Fruit fly (Drosophila melanogaster) whole organism, embryonic: ENCODE data around the gene CG14984.

Source experiments
- Antp ChIP-seq: fragments of 200-800 bp; sonication (Bioruptor generic); optimal IDR thresholded peaks from 3 replicates; lab custom pipeline; 2016; ENCODE audit warnings: missing biosample characterization, missing genetic modification characterization
- B-H2 ChIP-seq: fragments of 200-800 bp; sonication (Bioruptor generic); optimal IDR thresholded peaks from 2 replicates; lab custom pipeline; 2018; ENCODE audit warnings: missing biosample characterization, mild to moderate bottlenecking, missing genetic modification characterization
- CG10543 ChIP-seq: fragments of 200-800 bp; sonication (Bioruptor generic); optimal IDR thresholded peaks from 3 replicates; lab custom pipeline; 2017; ENCODE audit warnings: missing biosample characterization, mild to moderate bottlenecking, missing genetic modification characterization, moderate library complexity
- CG11085 ChIP-seq: fragments of 200-800 bp; sonication (Bioruptor generic); IDR thresholded peaks from 2 replicates; pipeline ENCODE4 v1.3.6; 2022; ENCODE audit warnings: missing biosample characterization, missing genetic modification characterization
- CG12744 ChIP-seq: fragments of 200-800 bp; sonication (Bioruptor generic); optimal IDR thresholded peaks from 2 replicates; lab custom pipeline; 2016; ENCODE audit warnings: missing biosample characterization, missing genetic modification characterization
- CG12769 ChIP-seq: fragments of 200-800 bp; sonication (Bioruptor generic); optimal IDR thresholded peaks from 2 replicates; lab custom pipeline; 2019; ENCODE audit warnings: missing biosample characterization, mild to moderate bottlenecking, missing genetic modification characterization, moderate library complexity
- CG14441 ChIP-seq: fragments of 200-800 bp; sonication (Bioruptor generic); IDR thresholded peaks from 2 replicates; pipeline ENCODE4 v1.3.6; 2022; ENCODE audit warnings: missing biosample characterization, missing genetic modification characterization
- CG15514 ChIP-seq: fragments of 200-800 bp; sonication (Bioruptor generic); optimal IDR thresholded peaks from 3 replicates; lab custom pipeline; 2017; ENCODE audit warnings: missing biosample characterization, missing genetic modification characterization, mild to moderate bottlenecking, moderate library complexity, missing genetic modification reagents
- CG1602 ChIP-seq: fragments of 200-800 bp; sonication (Bioruptor generic); optimal IDR thresholded peaks from 3 replicates; lab custom pipeline; 2016; ENCODE audit warnings: missing biosample characterization, missing genetic modification characterization
- CG18599 ChIP-seq: fragments of 200-800 bp; sonication (Bioruptor generic); optimal IDR thresholded peaks from 3 replicates; lab custom pipeline; 2017; ENCODE audit warnings: missing biosample characterization, missing genetic modification characterization, mild to moderate bottlenecking, moderate library complexity, missing genetic modification reagents
- CG2120 ChIP-seq: fragments of 200-800 bp; sonication (Bioruptor generic); optimal IDR thresholded peaks from 3 replicates; lab custom pipeline; 2016; ENCODE audit warnings: missing biosample characterization, missing genetic modification characterization
- CG2199 ChIP-seq: fragments of 200-800 bp; sonication (Bioruptor generic); IDR thresholded peaks from 3 replicates; pipeline ENCODE4 v1.3.6; 2022; ENCODE audit warnings: missing biosample characterization, missing genetic modification characterization
- CG2678 ChIP-seq: fragments of 200-800 bp; sonication (Bioruptor generic); optimal IDR thresholded peaks from 3 replicates; lab custom pipeline; 2019; ENCODE audit warnings: missing biosample characterization, mild to moderate bottlenecking, missing genetic modification characterization, moderate library complexity
- CG3065 ChIP-seq: fragments of 200-800 bp; sonication (Bioruptor generic); optimal IDR thresholded peaks from 2 replicates; lab custom pipeline; 2016; ENCODE audit warnings: missing biosample characterization, missing genetic modification characterization
- CG3281 ChIP-seq: fragments of 200-800 bp; sonication (Bioruptor generic); optimal IDR thresholded peaks from 3 replicates; lab custom pipeline; 2017; ENCODE audit warnings: missing biosample characterization, mild to moderate bottlenecking, missing genetic modification characterization
- CG34224 ChIP-seq: fragments of 200-800 bp; sonication (Bioruptor generic); IDR thresholded peaks from 3 replicates; pipeline ENCODE4 v1.3.6; 2022; ENCODE audit warnings: missing biosample characterization, missing genetic modification characterization; ENCODE audit not compliant: partially characterized antibody
- CG4360 ChIP-seq: fragments of 200-800 bp; sonication (Bioruptor generic); IDR thresholded peaks from 2 replicates; pipeline ENCODE4 v1.3.6; 2022; ENCODE audit warnings: missing biosample characterization, missing genetic modification characterization
- CG6654 ChIP-seq: fragments of 200-800 bp; sonication (Bioruptor generic); optimal IDR thresholded peaks from 2 replicates; lab custom pipeline; 2017; ENCODE audit warnings: missing biosample characterization, mild to moderate bottlenecking, missing genetic modification characterization
- CG6765 ChIP-seq: fragments of 200-800 bp; sonication (Bioruptor generic); optimal IDR thresholded peaks from 3 replicates; lab custom pipeline; 2017; ENCODE audit warnings: missing biosample characterization, mild to moderate bottlenecking, missing genetic modification characterization
- CG8290 ChIP-seq, 3 experiments: fragments of 200-800 bp; sonication (Bioruptor generic); optimal IDR thresholded peaks; 2 replicates each; lab custom pipeline; 2016 to 2019; ENCODE audit warnings: missing biosample characterization in 3 of 3, missing genetic modification characterization in 3 of 3, mild to moderate bottlenecking in 2 of 3, moderate library complexity in 1 of 3
- CG8765 ChIP-seq: fragments of 200-800 bp; sonication (Bioruptor generic); IDR thresholded peaks from 2 replicates; pipeline ENCODE4 v1.3.6; 2022; ENCODE audit warnings: missing biosample characterization, missing genetic modification characterization
- Dp ChIP-seq: fragments of 200-800 bp; sonication (Bioruptor generic); optimal IDR thresholded peaks from 2 replicates; lab custom pipeline; 2018; ENCODE audit warnings: missing biosample characterization, mild to moderate bottlenecking, missing genetic modification characterization, moderate library complexity
- Fer1 ChIP-seq: fragments of 200-800 bp; sonication (Bioruptor generic); optimal IDR thresholded peaks from 2 replicates; lab custom pipeline; 2017; ENCODE audit warnings: missing biosample characterization, mild to moderate bottlenecking, missing genetic modification characterization
- Fer3 ChIP-seq: fragments of 200-800 bp; sonication (Bioruptor generic); optimal IDR thresholded peaks from 2 replicates; lab custom pipeline; 2018; ENCODE audit warnings: missing biosample characterization, mild to moderate bottlenecking, missing genetic modification characterization, moderate library complexity
- Hmr ChIP-seq: fragments of 200-800 bp; sonication (Bioruptor generic); optimal IDR thresholded peaks from 3 replicates; lab custom pipeline; 2017; ENCODE audit warnings: mild to moderate bottlenecking, missing biosample characterization, missing genetic modification reagents, missing genetic modification characterization
- Hr78 ChIP-seq, 2 experiments: fragments of 200-800 bp in 1 of 2; fragments of >200 bp in 1 of 2; sonication (Bioruptor generic) in 1 of 2; optimal IDR thresholded peaks; 2 replicates each; lab custom pipeline; 2017 to 2019; ENCODE audit warnings: missing biosample characterization in 2 of 2, missing genetic modification characterization in 2 of 2, mild to moderate bottlenecking in 1 of 2, moderate library complexity in 1 of 2
- Mad ChIP-seq: fragments of 200-800 bp; sonication (Bioruptor generic); optimal IDR thresholded peaks from 2 replicates; lab custom pipeline; 2016; ENCODE audit warnings: missing biosample characterization, missing genetic modification characterization
- Sry-β ChIP-seq: fragments of 200-800 bp; sonication (Bioruptor generic); optimal IDR thresholded peaks from 2 replicates; lab custom pipeline; 2018; ENCODE audit warnings: missing biosample characterization, mild to moderate bottlenecking, missing genetic modification characterization, moderate library complexity
- YL-1 ChIP-seq: fragments of 200-800 bp; sonication (Bioruptor generic); optimal IDR thresholded peaks from 3 replicates; lab custom pipeline; 2017; ENCODE audit warnings: missing biosample characterization, mild to moderate bottlenecking, missing genetic modification characterization
- caup ChIP-seq: fragments of 200-800 bp; sonication (Bioruptor generic); optimal IDR thresholded peaks from 3 replicates; lab custom pipeline; 2017; ENCODE audit warnings: missing biosample characterization, mild to moderate bottlenecking, missing genetic modification characterization, moderate library complexity; ENCODE audit not compliant: severe bottlenecking
- cwo ChIP-seq: fragments of 200-800 bp; sonication (Bioruptor generic); optimal IDR thresholded peaks from 3 replicates; lab custom pipeline; 2017; ENCODE audit warnings: missing biosample characterization, missing genetic modification characterization, mild to moderate bottlenecking, moderate library complexity, missing genetic modification reagents
- ems ChIP-seq: fragments of 200-800 bp; sonication (Bioruptor generic); optimal IDR thresholded peaks from 3 replicates; lab custom pipeline; 2016; ENCODE audit warnings: missing biosample characterization, missing genetic modification characterization
- eyg ChIP-seq: fragments of 200-800 bp; sonication (Bioruptor generic); optimal IDR thresholded peaks from 3 replicates; lab custom pipeline; 2016; ENCODE audit warnings: missing biosample characterization, missing genetic modification characterization
- fd3F ChIP-seq: fragments of 200-800 bp; sonication (Bioruptor generic); optimal IDR thresholded peaks from 2 replicates; lab custom pipeline; 2018; ENCODE audit warnings: missing biosample characterization, mild to moderate bottlenecking, missing genetic modification characterization, moderate library complexity
- fd96Cb ChIP-seq: fragments of 200-800 bp; sonication (Bioruptor generic); optimal IDR thresholded peaks from 2 replicates; lab custom pipeline; 2018; ENCODE audit warnings: missing biosample characterization, mild to moderate bottlenecking, missing genetic modification characterization, moderate library complexity
- ftz-f1 ChIP-seq: fragments of 200-800 bp; sonication (Bioruptor generic); optimal IDR thresholded peaks from 2 replicates; lab custom pipeline; 2016; ENCODE audit warnings: missing biosample characterization, missing genetic modification characterization
- her ChIP-seq: fragments of 200-800 bp; sonication (Bioruptor generic); optimal IDR thresholded peaks from 2 replicates; lab custom pipeline; 2016; ENCODE audit warnings: missing biosample characterization, missing genetic modification characterization
- hkb ChIP-seq, 2 experiments: fragments of 200-800 bp in 1 of 2; fragments of >200 bp in 1 of 2; sonication (Bioruptor generic) in 1 of 2; IDR thresholded peaks in 1 of 2; optimal IDR thresholded peaks in 1 of 2; 2 replicates each; pipeline versions ENCODE4 v1.3.6 to Lab custom; 2017 to 2022; ENCODE audit warnings: missing biosample characterization in 1 of 2, missing genetic modification characterization in 1 of 2
- lab ChIP-seq: fragments of 200-800 bp; sonication (Bioruptor generic); optimal IDR thresholded peaks from 3 replicates; lab custom pipeline; 2017; ENCODE audit warnings: missing biosample characterization, missing genetic modification characterization, mild to moderate bottlenecking, moderate library complexity, missing genetic modification reagents
- nerfin-2 ChIP-seq: fragments of 200-800 bp; sonication (Bioruptor generic); IDR thresholded peaks from 2 replicates; pipeline ENCODE4 v1.3.6; 2022; ENCODE audit warnings: missing biosample characterization, missing genetic modification characterization; ENCODE audit not compliant: partially characterized antibody
- schlank ChIP-seq: fragments of 200-800 bp; sonication (Bioruptor generic); optimal IDR thresholded peaks from 2 replicates; lab custom pipeline; 2018; ENCODE audit warnings: missing biosample characterization, mild to moderate bottlenecking, missing genetic modification characterization
- sd ChIP-seq: fragments of 200-800 bp; sonication (Bioruptor generic); optimal IDR thresholded peaks from 3 replicates; lab custom pipeline; 2018; ENCODE audit warnings: missing biosample characterization, mild to moderate bottlenecking, missing genetic modification characterization, moderate library complexity
- sens ChIP-seq: fragments of 200-800 bp; sonication (Bioruptor generic); peaks from one replicate; lab custom pipeline; 2016; ENCODE audit warnings: missing biosample characterization, missing genetic modification characterization
- shn ChIP-seq: fragments of 200-800 bp; sonication (Bioruptor generic); optimal IDR thresholded peaks from 3 replicates; lab custom pipeline; 2016; ENCODE audit warnings: missing biosample characterization, missing genetic modification characterization
- so ChIP-seq: fragments of 200-800 bp; sonication (Bioruptor generic); IDR thresholded peaks from 3 replicates; pipeline ENCODE4 v1.3.6; 2022; ENCODE audit warnings: missing biosample characterization, missing genetic modification characterization
- tx ChIP-seq: fragments of 200-800 bp; sonication (Bioruptor generic); optimal IDR thresholded peaks from 2 replicates; lab custom pipeline; 2016; ENCODE audit warnings: missing biosample characterization, missing genetic modification characterization
- wor ChIP-seq: fragments of 200-800 bp; sonication (Bioruptor generic); IDR thresholded peaks from 2 replicates; pipeline ENCODE4 v1.3.6; 2022; ENCODE audit warnings: missing biosample characterization, missing genetic modification characterization

The CG14984 gene

DNA sequence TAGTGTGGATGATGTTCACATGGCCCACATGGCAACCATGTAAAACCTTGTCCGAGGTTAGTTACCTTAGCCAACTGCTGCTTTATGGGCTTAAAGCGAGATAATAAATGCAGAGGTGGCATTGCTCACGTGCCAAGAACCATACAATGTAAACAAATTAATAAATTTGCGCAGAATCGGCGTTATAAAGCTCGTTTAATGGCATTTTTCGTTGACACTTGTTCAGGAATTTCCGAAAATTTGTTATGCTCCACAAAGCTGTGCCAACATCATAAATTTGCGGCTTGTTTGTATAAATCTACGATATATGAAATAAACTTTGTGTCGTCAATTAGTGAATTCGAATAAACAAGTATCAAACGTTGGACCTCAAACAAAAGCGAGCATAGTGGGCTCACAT, 20.6 kb downstream of the CG14984 start:
- peak; percentile 15 for TF ChIP-seq schlank
- TF ChIP-seq ems (GFP tag; lab: Kevin White, UChicago), result no peak
- no peak for TF ChIP-seq wor (GFP tag; lab: Robert Waterston, UW)
- TF ChIP-seq sens (GFP tag; lab: Kevin White, UChicago), result peak; percentile 42
- no peak for TF ChIP-seq CG34224 (GFP tag; lab: Robert Waterston, UW)
- peak; percentile 38 for TF ChIP-seq lab (GFP tag; lab: Kevin White, UChicago)
- no peak for TF ChIP-seq CG1602 (GFP tag; lab: Kevin White, UChicago)
- peak; percentile 41 for TF ChIP-seq CG6765 (GFP tag; lab: Kevin White, UChicago)
- TF ChIP-seq CG2678, result peak; percentile 14
- TF ChIP-seq Antp (GFP tag; lab: Kevin White, UChicago), result no peak
- TF ChIP-seq YL-1 (GFP tag; lab: Kevin White, UChicago), result no peak
- no peak for TF ChIP-seq her
- TF ChIP-seq sd, result peak; percentile 91
- TF ChIP-seq ftz-f1, result no peak
- TF ChIP-seq CG6654 (GFP tag; lab: Kevin White, UChicago), result no peak
- no peak for TF ChIP-seq nerfin-2 (GFP tag; lab: Robert Waterston, UW)
- TF ChIP-seq CG3281 (GFP tag; lab: Kevin White, UChicago), result no peak
- no peak for TF ChIP-seq tx
- TF ChIP-seq shn (GFP tag; lab: Kevin White, UChicago), result no peak
- TF ChIP-seq B-H2 (GFP tag; lab: Kevin White, UChicago), result peak; percentile 24
- TF ChIP-seq Dp (GFP tag; lab: Kevin White, UChicago), result no peak
- TF ChIP-seq CG10543 (GFP tag; lab: Kevin White, UChicago), result peak; percentile 6
- TF ChIP-seq fd3F (GFP tag; lab: Kevin White, UChicago), result peak; percentile 0
- TF ChIP-seq cwo, result peak; percentile 64
- no peak for TF ChIP-seq CG11085 (GFP tag; lab: Robert Waterston, UW)
- TF ChIP-seq CG14441, result no peak
- no peak for TF ChIP-seq CG8290 (GFP tag; optimal IDR thresholded peaks at IDR 0.05; lab: Kevin White, UChicago)
- TF ChIP-seq CG8290 (tag; optimal IDR thresholded peaks at IDR 0.05; lab: Kevin White, UChicago), result peak in 1 of 2 experiments; percentile 14
- TF ChIP-seq Hmr (GFP tag; lab: Kevin White, UChicago), result peak; percentile 52
- TF ChIP-seq CG18599 (GFP tag; lab: Kevin White, UChicago), result peak; percentile 51
- TF ChIP-seq eyg (GFP tag; lab: Kevin White, UChicago), result no peak
- no peak for TF ChIP-seq Sry-β (GFP tag; lab: Kevin White, UChicago)
- no peak for TF ChIP-seq CG2199 (GFP tag; lab: Robert Waterston, UW)
- no peak for TF ChIP-seq CG3065 (GFP tag; lab: Kevin White, UChicago)
- TF ChIP-seq fd96Cb (tag; lab: Kevin White, UChicago), result no peak
- peak; percentile 19 for TF ChIP-seq CG15514 (GFP tag; lab: Kevin White, UChicago)
- TF ChIP-seq so (GFP tag; lab: Robert Waterston, UW), result no peak
- no peak for TF ChIP-seq Hr78 (GFP tag; optimal IDR thresholded peaks at IDR 0.05; lab: Kevin White, UChicago)
- peak; percentile 25 for TF ChIP-seq caup (GFP tag; lab: Kevin White, UChicago)
- TF ChIP-seq CG8765 (GFP tag; lab: Robert Waterston, UW), result no peak
- TF ChIP-seq CG4360 (GFP tag; lab: Robert Waterston, UW), result no peak
- TF ChIP-seq CG12769 (tag; lab: Kevin White, UChicago), result no peak
- peak; percentile 15 for TF ChIP-seq Fer1 (GFP tag; lab: Kevin White, UChicago)
- TF ChIP-seq Mad (GFP tag; lab: Kevin White, UChicago), result no peak
- TF ChIP-seq hkb (optimal IDR thresholded peaks at IDR 0.05; lab: Kevin White, UChicago), result no peak
- TF ChIP-seq hkb (GFP tag; IDR thresholded peaks at IDR 0.05; lab: Robert Waterston, UW), result no peak
- peak; percentile 5 for TF ChIP-seq CG2120 (GFP tag; lab: Kevin White, UChicago)
- no peak for TF ChIP-seq CG12744 (GFP tag; lab: Kevin White, UChicago)
- peak; percentile 12 for TF ChIP-seq Fer3 (tag; lab: Kevin White, UChicago)
- TF ChIP-seq, all 482 proteins: peak for 18
